Worm (Caenorhabditis elegans): Measurements from ENCODE around the gene Y57G11B.5.

The Y57G11B.5 gene

ce11 chrIV:14611892-14612497, 37.4 kb downstream of the Y57G11B.5 start:
- peak in 1 of 3 experiments; percentile 23 for TF ChIP-seq elt-3 (tag; optimal IDR thresholded peaks at IDR 0.05)
- TF ChIP-seq lin-39 (tag; optimal IDR thresholded peaks at IDR 0.05), result no peak
- no peak for TF ChIP-seq mdl-1 (tag; optimal IDR thresholded peaks at IDR 0.05)
- TF ChIP-seq nhr-23 (tag; optimal IDR thresholded peaks at IDR 0.05), result peak; percentile 54
- peak; percentile 44 for TF ChIP-seq nhr-25 (tag; optimal IDR thresholded peaks at IDR 0.05)
- TF ChIP-seq jun-1 (tag; optimal IDR thresholded peaks at IDR 0.05), result no peak
- TF ChIP-seq snpc-4 (tag; optimal IDR thresholded peaks at IDR 0.05), result peak; percentile 87
- peak; percentile 35 for TF ChIP-seq hmg-11 (tag; optimal IDR thresholded peaks at IDR 0.05)

ce11 chrIV:14612547-14613329, 38.1 kb downstream of the Y57G11B.5 start:
- TF ChIP-seq nhr-28 (tag; optimal IDR thresholded peaks at IDR 0.05) (no peak), nfya-1 (tag; optimal IDR thresholded peaks at IDR 0.05; ENCODE audit: insufficient read depth) (peak; percentile 24), skn-1 (tag; optimal IDR thresholded peaks at IDR 0.05) (no peak), zag-1 (tag; optimal IDR thresholded peaks at IDR 0.05) (no peak), fkh-2 (tag; optimal IDR thresholded peaks at IDR 0.05) (no peak), ceh-82 (tag; optimal IDR thresholded peaks at IDR 0.05) (no peak), R02D3.7 (tag; optimal IDR thresholded peaks at IDR 0.05) (no peak), tbx-2 (tag; optimal IDR thresholded peaks at IDR 0.05) (no peak), elt-3 (tag; optimal IDR thresholded peaks at IDR 0.05) (peak in 1 of 3 experiments; percentile 57), jun-1 (tag; optimal IDR thresholded peaks at IDR 0.05) (peak; percentile 40), nhr-25 (tag; optimal IDR thresholded peaks at IDR 0.05) (peak; percentile 32), ceh-16 (tag; optimal IDR thresholded peaks at IDR 0.05) (no peak), ztf-4 (tag; optimal IDR thresholded peaks at IDR 0.05) (no peak), nhr-23 (tag; optimal IDR thresholded peaks at IDR 0.05) (no peak), unc-39 (tag; optimal IDR thresholded peaks at IDR 0.05) (no peak), aly-2 (tag; optimal IDR thresholded peaks at IDR 0.05) (no peak), egl-27 (tag; optimal IDR thresholded peaks at IDR 0.05) (no peak), snpc-4 (tag; optimal IDR thresholded peaks at IDR 0.05) (no peak), ztf-11 (tag; optimal IDR thresholded peaks at IDR 0.05) (no peak), nhr-237 (tag; optimal IDR thresholded peaks at IDR 0.05) (no peak), ZK546.5 (tag; optimal IDR thresholded peaks at IDR 0.05) (no peak), egl-5 (tag; optimal IDR thresholded peaks at IDR 0.05) (no peak), lin-15B (tag; optimal IDR thresholded peaks at IDR 0.05) (no peak), mdl-1 (tag; optimal IDR thresholded peaks at IDR 0.05) (peak; percentile 69), hmg-11 (tag; optimal IDR thresholded peaks at IDR 0.05) (no peak), pqm-1 (tag; optimal IDR thresholded peaks at IDR 0.05) (peak; percentile 54), lin-39 (tag; optimal IDR thresholded peaks at IDR 0.05) (no peak), sea-2 (GFP tag; optimal IDR thresholded peaks at IDR 0.05) (no peak), fos-1 (tag; optimal IDR thresholded peaks at IDR 0.05) (no peak), nhr-67 (tag; optimal IDR thresholded peaks at IDR 0.05) (no peak), daf-12 (tag; optimal IDR thresholded peaks at IDR 0.05) (no peak), ama-1 (optimal IDR thresholded peaks at IDR 0.05) (peak; percentile 60), lsy-12 (tag; optimal IDR thresholded peaks at IDR 0.05) (no peak), nhr-12 (tag; optimal IDR thresholded peaks at IDR 0.05) (no peak), nhr-76 (tag; optimal IDR thresholded peaks at IDR 0.05) (no peak), fkh-10 (GFP tag; optimal IDR thresholded peaks at IDR 0.05) (no peak), elt-1 (tag; optimal IDR thresholded peaks at IDR 0.05) (peak; percentile 19), ceh-28 (tag; optimal IDR thresholded peaks at IDR 0.05) (peak; percentile 57), eor-1 (tag; optimal IDR thresholded peaks at IDR 0.05) (no peak), unc-62 (GFP tag; optimal IDR thresholded peaks at IDR 0.05) (no peak), nhr-11 (tag; optimal IDR thresholded peaks at IDR 0.05) (no peak), mml-1 (tag; optimal IDR thresholded peaks at IDR 0.05) (no peak), nhr-77 (tag; optimal IDR thresholded peaks at IDR 0.05) (no peak), elt-2 (tag; optimal IDR thresholded peaks at IDR 0.05) (peak; percentile 68), nhr-43 (tag; optimal IDR thresholded peaks at IDR 0.05; ENCODE audit: poor library complexity, severe bottlenecking) (peak; percentile 5), pha-4 (tag; optimal IDR thresholded peaks at IDR 0.05) (no peak), ceh-9 (tag; optimal IDR thresholded peaks at IDR 0.05) (no peak)
